Fruit fly (Drosophila melanogaster): Measurements from ENCODE around the gene ppk31.
A peak's percentile ranks its signal among the peaks of the same experiment; 100 is the strongest.

Gene ppk31

dm6 chr3R:27153062-27153878 lies 9.7 kb upstream of the ppk31 start (continued):
- TF ChIP-seq CG6175 (GFP tag; IDR thresholded peaks at IDR 0.05) (no peak), Xrp1 (GFP tag; IDR thresholded peaks at IDR 0.05) (peak; percentile 20; the same call in 1 of the 2 replicates), CG1529 (GFP tag; optimal IDR thresholded peaks at IDR 0.05) (no peak), caup (GFP tag; optimal IDR thresholded peaks at IDR 0.05; ENCODE audit: severe bottlenecking) (peak; percentile 67), CG10979 (tag; optimal IDR thresholded peaks at IDR 0.05) (peak; percentile 12), sens (GFP tag) (peak; percentile 73), CG2889 (GFP tag; IDR thresholded peaks at IDR 0.05) (no peak), Fer1 (GFP tag; optimal IDR thresholded peaks at IDR 0.05) (peak; percentile 46), CG17361 (GFP tag; IDR thresholded peaks at IDR 0.05) (peak; percentile 81), al (GFP tag; IDR thresholded peaks at IDR 0.05) (peak; percentile 43), CG42726 (GFP tag; IDR thresholded peaks at IDR 0.05; ENCODE audit: partially characterized antibody) (no peak), CG31224 (GFP tag; IDR thresholded peaks at IDR 0.05) (no peak), CG1603 (tag; optimal IDR thresholded peaks at IDR 0.05) (no peak), yki (optimal IDR thresholded peaks at IDR 0.05) (no peak), dmrt99B (tag; optimal IDR thresholded peaks at IDR 0.05) (peak; percentile 51), CG12236 (GFP tag; optimal IDR thresholded peaks at IDR 0.05) (no peak), mam (GFP tag; optimal IDR thresholded peaks at IDR 0.05) (peak; percentile 38), CG11695 (GFP tag; IDR thresholded peaks at IDR 0.05) (peak; percentile 33; the same call in 1 of the 3 replicates), CG1602 (GFP tag; optimal IDR thresholded peaks at IDR 0.05) (no peak), CG18262 (tag; optimal IDR thresholded peaks at IDR 0.05) (peak; percentile 68), zfh1 (GFP tag; IDR thresholded peaks at IDR 0.05) (no peak), CG13894 (tag; optimal IDR thresholded peaks at IDR 0.05) (peak; percentile 19), seq (GFP tag; IDR thresholded peaks at IDR 0.05) (no peak), Eip74EF (GFP tag; optimal IDR thresholded peaks at IDR 0.05) (no peak), ind (GFP tag; optimal IDR thresholded peaks at IDR 0.05) (peak; percentile 48), Nf-YB (GFP tag; optimal IDR thresholded peaks at IDR 0.05) (peak; percentile 42), CG7839 (tag; optimal IDR thresholded peaks at IDR 0.05) (peak; percentile 65), Med (GFP tag) (peak; percentile 78), CoRest (tag; optimal IDR thresholded peaks at IDR 0.05) (peak; percentile 71), phol (tag; optimal IDR thresholded peaks at IDR 0.05) (peak; percentile 44), CG15479 (GFP tag; optimal IDR thresholded peaks at IDR 0.05) (no peak), dati (GFP tag; IDR thresholded peaks at IDR 0.05) (no peak), ac (GFP tag; optimal IDR thresholded peaks at IDR 0.05) (no peak), jigr1 (GFP tag; IDR thresholded peaks at IDR 0.05) (no peak), onecut (GFP tag; IDR thresholded peaks at IDR 0.05) (no peak), Usf (GFP tag; optimal IDR thresholded peaks at IDR 0.05) (peak; percentile 60), Ets65A (GFP tag) (peak; percentile 76), CG8765 (GFP tag; IDR thresholded peaks at IDR 0.05) (no peak), tap (tag; optimal IDR thresholded peaks at IDR 0.05) (peak; percentile 26), CG11504 (tag; optimal IDR thresholded peaks at IDR 0.05) (peak; percentile 79), CG7271 (tag; optimal IDR thresholded peaks at IDR 0.05) (no peak), CG7786 (GFP tag; optimal IDR thresholded peaks at IDR 0.05) (peak; percentile 17), lola (GFP tag; optimal IDR thresholded peaks at IDR 0.05) (peak in 1 of 3 experiments; percentile 34), HLH3B (GFP tag; IDR thresholded peaks at IDR 0.05) (no peak), exex (tag; optimal IDR thresholded peaks at IDR 0.05) (peak; percentile 47), ro (GFP tag; IDR thresholded peaks at IDR 0.05) (no peak), CG11247 (GFP tag; IDR thresholded peaks at IDR 0.05) (no peak), scrt (GFP tag; optimal IDR thresholded peaks at IDR 0.05) (peak; percentile 52), hkb (optimal IDR thresholded peaks at IDR 0.05) (no peak), hkb (GFP tag; IDR thresholded peaks at IDR 0.05) (0 out of 2 replicates have a peak, but pooled peaks have one; percentile 12)
